Fruit fly (Drosophila melanogaster) S2 (cell line): ENCODE measurements around the gene Gapdh2.

Experiments
- CG8478 ChIP-seq: fragments of >200 bp; optimal IDR thresholded peaks from 2 replicates; lab custom pipeline; 2018
- CTCF ChIP-seq, 2 experiments: fragments of >200 bp; optimal IDR thresholded peaks; 2 replicates each; lab custom pipeline; 2018

The Gapdh2 gene

DNA sequence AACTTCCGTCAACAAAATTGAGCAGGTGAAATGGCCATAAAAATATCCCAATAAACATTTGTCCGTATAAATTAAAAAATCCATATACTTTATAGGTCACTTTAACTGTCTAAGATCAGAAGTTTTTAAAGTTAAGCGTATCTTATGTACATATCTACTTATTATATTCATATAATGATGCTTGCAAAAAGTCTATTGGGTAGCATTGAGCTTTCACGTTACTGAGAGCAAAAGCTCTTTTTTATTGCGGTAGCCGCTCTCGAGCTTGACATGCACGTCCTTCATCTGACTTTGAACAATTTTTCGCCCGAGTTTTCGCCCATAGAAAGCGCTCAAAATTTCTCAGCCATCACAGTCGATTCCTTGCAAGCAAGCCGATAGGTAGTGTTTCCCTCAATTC is at the start of gene Gapdh2:
Gapdh2 (plus strand) TSS at position 283 of the 400 bp plus-strand sequence.
- TF ChIP-seq CG8478 = no peak
- no peak for TF ChIP-seq CTCF (optimal IDR thresholded peaks at IDR 0.05; lab: Kevin White, UChicago)

dm6 chrX:15818608-15819184 is 49.2 kb upstream of the Gapdh2 start:
- TF ChIP-seq CG8478 (no peak), CTCF (optimal IDR thresholded peaks at IDR 0.05; lab: Kevin White, UChicago) (no peak)

dm6 chrX:15822363-15822762 is 45.6 kb upstream of the Gapdh2 start:
- TF ChIP-seq CG8478 = no peak
- no peak for TF ChIP-seq CTCF (optimal IDR thresholded peaks at IDR 0.05; lab: Kevin White, UChicago)

dm6 chrX:15833957-15834356 is 34.0 kb upstream of the Gapdh2 start:
- no peak for TF ChIP-seq CG8478
- no peak for TF ChIP-seq CTCF (optimal IDR thresholded peaks at IDR 0.05; lab: Kevin White, UChicago)

dm6 chrX:15834594-15835236 is 33.2 kb upstream of the Gapdh2 start:
- no peak for TF ChIP-seq CTCF (optimal IDR thresholded peaks at IDR 0.05; lab: Kevin White, UChicago)
- no peak for TF ChIP-seq CG8478

dm6 chrX:15835393-15835792 is 32.6 kb upstream of the Gapdh2 start, which contains the start of gene Chc:
Gene Chc (minus strand): TSS chrX:15835490.
- TF ChIP-seq CTCF (optimal IDR thresholded peaks at IDR 0.05; lab: Kevin White, UChicago) (no peak), CG8478 (no peak)

dm6 chrX:15837530-15837929 is 30.4 kb upstream of the Gapdh2 start, which contains the start of gene CG8565:
Gene CG8565 (plus strand): TSS chrX:15837830.
- TF ChIP-seq CG8478 = no peak
- TF ChIP-seq CTCF (optimal IDR thresholded peaks at IDR 0.05; lab: Kevin White, UChicago) = no peak

DNA sequence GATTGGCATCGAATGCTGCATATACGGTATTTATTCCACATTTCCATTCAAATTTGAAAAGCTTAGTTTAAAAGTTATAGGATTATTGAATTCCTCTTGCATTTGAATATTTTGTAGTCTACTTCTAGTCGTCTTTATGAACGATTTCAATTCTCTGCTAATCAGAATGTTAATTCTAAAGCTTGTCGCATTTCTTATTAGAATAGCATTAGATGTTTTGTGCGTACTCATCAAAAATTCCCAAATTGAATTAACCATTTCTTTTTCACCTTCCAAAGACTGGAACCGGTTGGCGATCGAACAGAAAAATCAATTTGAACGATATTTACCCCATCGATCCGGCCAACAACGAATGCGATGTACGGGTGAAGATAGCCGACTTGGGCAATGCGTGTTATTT is 27.9 kb upstream of the Gapdh2 start:
- no peak for TF ChIP-seq CG8478
- TF ChIP-seq CTCF (optimal IDR thresholded peaks at IDR 0.05; lab: Kevin White, UChicago) = peak in 1 of 2 experiments; percentile 10

- no peak for TF ChIP-seq CTCF (optimal IDR thresholded peaks at IDR 0.05; lab: Kevin White, UChicago)
- no peak for TF ChIP-seq CG8478
These were observed 26.6 kb upstream of the Gapdh2 start for dm6 chrX:15841346-15841745.

DNA sequence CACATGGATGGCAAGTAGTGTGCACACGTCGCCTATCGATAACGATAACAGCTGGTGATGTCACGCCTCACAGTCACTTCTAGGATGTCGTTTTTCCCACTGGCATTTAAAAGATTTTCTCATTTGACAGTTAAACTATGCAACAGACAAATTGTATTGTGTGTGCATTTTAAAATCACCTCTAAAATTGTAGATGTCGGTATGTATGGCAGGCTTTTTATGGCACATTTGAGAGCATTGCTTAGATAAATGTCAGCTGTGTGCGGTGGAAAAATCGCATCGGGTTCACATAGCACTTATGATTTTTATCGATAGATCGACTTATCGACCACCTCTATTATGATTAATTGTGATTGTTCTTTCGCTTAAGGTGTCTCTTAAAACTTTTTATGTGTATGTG is 23.8 kb upstream of the Gapdh2 start, which contains the start of the genes ArgRS and CG8578:
ArgRS (minus strand) TSS at position 7 of the 400 bp plus-strand sequence.
CG8578 (plus strand) TSS at position 338 of the 400 bp plus-strand sequence.
- TF ChIP-seq CTCF (optimal IDR thresholded peaks at IDR 0.05; lab: Kevin White, UChicago) (no peak), CG8478 (no peak)

- TF ChIP-seq CG8478 = no peak
- TF ChIP-seq CTCF (optimal IDR thresholded peaks at IDR 0.05; lab: Kevin White, UChicago) = no peak
These were observed 18.9 kb upstream of the Gapdh2 start, which contains the start of gene sun for dm6 chrX:15849021-15849420. Gene sun (minus strand): TSS chrX:15849258.

DNA sequence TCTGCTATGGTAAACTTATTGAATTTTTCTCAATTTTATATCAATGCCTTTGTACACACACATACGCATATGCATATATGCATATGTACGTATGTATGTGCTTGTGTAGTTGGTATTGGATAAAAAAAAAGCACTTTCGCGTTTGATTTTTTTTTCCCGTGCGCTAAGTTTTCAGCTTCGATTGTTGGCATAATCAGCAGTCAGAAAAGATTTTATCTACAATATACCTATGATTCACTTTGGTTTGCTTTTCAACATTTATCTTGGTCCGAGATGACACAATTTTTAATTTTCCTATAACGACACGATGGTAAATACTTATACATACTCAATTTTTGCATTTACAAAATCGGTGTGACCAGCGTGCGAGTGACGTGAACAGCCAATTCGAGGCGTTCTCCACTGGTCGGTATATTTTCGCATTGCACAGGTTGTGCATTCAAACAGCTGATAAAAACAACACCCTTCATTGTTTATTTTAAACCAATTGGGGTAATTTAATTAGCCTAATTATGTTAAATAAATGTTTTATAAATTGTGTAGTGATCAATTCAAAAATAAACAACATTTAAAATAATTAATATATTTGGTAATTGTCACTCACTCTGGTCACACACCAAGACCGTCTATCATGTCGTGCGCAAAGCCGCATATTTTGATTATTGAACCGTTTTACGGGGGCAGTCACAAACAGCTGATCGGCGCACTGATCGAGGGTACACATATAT is 15.0 kb upstream of the Gapdh2 start, which contains the start of the genes UBL3 and CG15914:
UBL3 (minus strand) TSS at position 361 of the 728 bp plus-strand sequence.
CG15914 (plus strand) TSS at position 607 of the 728 bp plus-strand sequence.
- TF ChIP-seq CG8478 (no peak), CTCF (optimal IDR thresholded peaks at IDR 0.05; lab: Kevin White, UChicago) (no peak)

- TF ChIP-seq CTCF (optimal IDR thresholded peaks at IDR 0.05; lab: Kevin White, UChicago) = peak; percentile 3 to 25
- no peak for TF ChIP-seq CG8478
These were observed 10.2 kb upstream of the Gapdh2 start, which contains the start of the genes CG46440 and Myb for dm6 chrX:15857601-15858284. Gene CG46440 (minus strand): TSS chrX:15857823. Gene Myb (minus strand): TSS chrX:15857823.

dm6 chrX:15859387-15859786 is 8.6 kb upstream of the Gapdh2 start, which contains the start of gene AlkB:
Gene AlkB (minus strand): TSS chrX:15859487.
- no peak for TF ChIP-seq CTCF (optimal IDR thresholded peaks at IDR 0.05; lab: Kevin White, UChicago)
- no peak for TF ChIP-seq CG8478

- no peak for TF ChIP-seq CG8478
- no peak for TF ChIP-seq CTCF (optimal IDR thresholded peaks at IDR 0.05; lab: Kevin White, UChicago)
These were observed 8.1 kb upstream of the Gapdh2 start, which contains the start of gene Gbeta13F for dm6 chrX:15859869-15860268. Gene Gbeta13F (plus strand): TSS chrX:15860115.
